Worm (Caenorhabditis elegans): Measurements from ENCODE around the gene ZK742.7.

DNA sequence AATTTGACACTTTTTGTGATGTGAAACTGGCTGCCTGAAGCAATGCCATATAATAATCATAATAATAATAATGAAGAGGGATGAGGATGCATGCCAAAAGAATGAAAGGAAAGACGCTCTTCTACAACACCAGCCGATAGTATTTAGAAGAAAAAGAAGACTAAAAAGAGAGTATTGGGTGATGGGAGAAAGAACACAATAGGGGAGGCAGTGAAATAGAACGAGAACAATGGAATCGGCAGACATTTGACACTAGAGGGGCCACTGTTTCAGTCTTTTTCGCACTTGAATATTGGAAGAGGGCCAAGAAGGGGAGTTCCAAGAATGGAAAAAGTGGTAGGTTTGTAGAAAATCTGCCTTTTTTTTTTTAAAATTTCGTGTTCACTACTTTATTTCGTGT is 49.0 kb downstream of the ZK742.7 start, which contains the start of gene memo-1:
- TF ChIP-seq sea-1 (GFP tag; conservative IDR thresholded peaks at IDR 0.05): no peak
- TF ChIP-seq hnd-1 (tag; optimal IDR thresholded peaks at IDR 0.05): no peak
- TF ChIP-seq ama-1 (optimal IDR thresholded peaks at IDR 0.05): no peak
- no peak for TF ChIP-seq ceh-13 (GFP tag; optimal IDR thresholded peaks at IDR 0.05)
- no peak for TF ChIP-seq pes-1 (GFP tag; IDR thresholded peaks at IDR 0.05)
- no peak for TF ChIP-seq flt-1 (GFP tag; IDR thresholded peaks at IDR 0.05)
